Worm (Caenorhabditis elegans): ENCODE results near the gene srj-57.
A peak's percentile ranks its signal among the peaks of the same experiment; 100 is the strongest.

The srj-57 gene

ce11 chrV:2848290-2848937 is 7.0 kb downstream of the srj-57 start, which contains the start of gene srj-49:
Gene srj-49, minus strand, starts transcription at chrV:2848340.
- TF ChIP-seq elt-2 (tag; optimal IDR thresholded peaks at IDR 0.05) (peak; percentile 86), sdc-2 (tag; optimal IDR thresholded peaks at IDR 0.05) (no peak), dve-1 (tag; optimal IDR thresholded peaks at IDR 0.05) (no peak)

DNA sequence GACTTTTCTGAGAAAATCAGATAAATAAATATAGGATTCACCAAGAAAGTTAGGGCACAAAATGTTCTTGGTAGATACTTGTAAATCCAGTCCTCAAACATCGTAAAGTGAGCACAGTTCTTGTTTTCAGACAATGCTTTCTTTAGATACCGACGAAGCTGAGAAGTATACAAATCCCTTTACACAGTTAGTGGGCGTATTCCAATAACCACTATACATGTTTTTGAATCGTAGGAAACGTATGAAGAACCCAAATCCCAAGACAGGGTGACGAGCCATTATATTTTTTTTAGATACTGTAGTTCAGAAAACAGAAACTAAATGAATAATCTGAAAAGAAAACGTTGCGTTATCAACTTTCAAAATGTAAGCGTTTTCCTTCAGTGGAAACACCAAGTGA is 9.6 kb downstream of the srj-57 start, which contains the start of gene srj-44:
srj-44 (minus strand) TSS at position 101 of the 400 bp plus-strand sequence.
- TF ChIP-seq ttx-3 (tag; optimal IDR thresholded peaks at IDR 0.05) (no peak), pag-3 (tag; optimal IDR thresholded peaks at IDR 0.05; ENCODE audit: borderline replicate concordance) (no peak), zip-5 (tag; optimal IDR thresholded peaks at IDR 0.05) (no peak), K09A11.1 (tag; optimal IDR thresholded peaks at IDR 0.05; ENCODE audit: insufficient read depth) (no peak), tbx-2 (tag; optimal IDR thresholded peaks at IDR 0.05) (no peak), C08G9.2 (tag; optimal IDR thresholded peaks at IDR 0.05) (no peak), fkh-10 (GFP tag; optimal IDR thresholded peaks at IDR 0.05) (no peak), ceh-14 (tag; optimal IDR thresholded peaks at IDR 0.05) (no peak), ceh-48 (tag; optimal IDR thresholded peaks at IDR 0.05) (no peak), ceh-31 (tag; optimal IDR thresholded peaks at IDR 0.05) (no peak), elt-2 (tag; optimal IDR thresholded peaks at IDR 0.05) (no peak), pax-1 (tag; optimal IDR thresholded peaks at IDR 0.05) (no peak), ceh-45 (GFP tag; IDR thresholded peaks at IDR 0.05) (no peak), lin-11 (tag; optimal IDR thresholded peaks at IDR 0.05) (no peak), pat-9 (tag; optimal IDR thresholded peaks at IDR 0.05) (no peak), K02D7.2 (tag; optimal IDR thresholded peaks at IDR 0.05) (no peak), fkh-6 (tag; optimal IDR thresholded peaks at IDR 0.05) (no peak), ets-4 (tag; optimal IDR thresholded peaks at IDR 0.05) (no peak), mec-3 (tag; optimal IDR thresholded peaks at IDR 0.05; ENCODE audit: borderline replicate concordance) (no peak)

ce11 chrV:2836501-2836900 is 18.9 kb downstream of the srj-57 start, which contains the start of gene srj-45:
Gene srj-45, minus strand, starts transcription at chrV:2836601.
- TF ChIP-seq ceh-2 (tag; optimal IDR thresholded peaks at IDR 0.05): no peak
- TF ChIP-seq unc-3 (GFP tag; conservative IDR thresholded peaks at IDR 0.05): no peak
- no peak for TF ChIP-seq unc-3 (tag; optimal IDR thresholded peaks at IDR 0.05)
- no peak for TF ChIP-seq nfya-1 (tag; optimal IDR thresholded peaks at IDR 0.05)
- TF ChIP-seq sox-2 (GFP tag; IDR thresholded peaks at IDR 0.05): no peak
- TF ChIP-seq Y22D7AL.16 (tag; optimal IDR thresholded peaks at IDR 0.05): no peak
- no peak for TF ChIP-seq hlh-6 (tag; optimal IDR thresholded peaks at IDR 0.05)
- no peak for TF ChIP-seq pha-4 (tag; optimal IDR thresholded peaks at IDR 0.05)
- TF ChIP-seq rnt-1 (tag; optimal IDR thresholded peaks at IDR 0.05): no peak
- no peak for TF ChIP-seq C38D4.7 (GFP tag; optimal IDR thresholded peaks at IDR 0.05)
- no peak for TF ChIP-seq hlh-13 (GFP tag; optimal IDR thresholded peaks at IDR 0.05)
- no peak for TF ChIP-seq ceh-45 (GFP tag; IDR thresholded peaks at IDR 0.05)
- TF ChIP-seq T23F11.4 (GFP tag; optimal IDR thresholded peaks at IDR 0.05): no peak
- no peak for TF ChIP-seq F13H6.1 (tag; optimal IDR thresholded peaks at IDR 0.05)
- TF ChIP-seq eyg-1 (tag; optimal IDR thresholded peaks at IDR 0.05): no peak
- TF ChIP-seq fkh-6 (tag; optimal IDR thresholded peaks at IDR 0.05): no peak
- no peak for TF ChIP-seq odd-2 (tag; optimal IDR thresholded peaks at IDR 0.05)
- TF ChIP-seq ref-2 (tag; optimal IDR thresholded peaks at IDR 0.05): no peak
- TF ChIP-seq npax-4 (tag; optimal IDR thresholded peaks at IDR 0.05): no peak
